Worm (Caenorhabditis elegans) whole organism, early embryonic: ENCODE results near the gene lpr-2.

Source experiments
- B0310.2 ChIP-seq: sonication (generic microtip); optimal IDR thresholded peaks from 2 replicates; lab custom pipeline; 2016; ENCODE audit warnings: mild to moderate bottlenecking, missing genetic modification characterization, missing compliant biosample characterization
- F13C5.2 ChIP-seq: sonication (generic microtip); optimal IDR thresholded peaks from 2 replicates; lab custom pipeline; 2017; ENCODE audit warnings: mild to moderate bottlenecking, missing genetic modification characterization, inconsistent platforms, missing compliant biosample characterization
- ama-1 ChIP-seq: fragments of 150-350 bp; optimal IDR thresholded peaks from 2 replicates; lab custom pipeline; 2014
- ceh-36 ChIP-seq: sonication (generic microtip); optimal IDR thresholded peaks from 2 replicates; lab custom pipeline; 2016; ENCODE audit warnings: missing genetic modification characterization, inconsistent platforms, missing compliant biosample characterization
- hmbx-1 ChIP-seq: sonication (generic microtip); optimal IDR thresholded peaks from 2 replicates; lab custom pipeline; 2016; ENCODE audit warnings: mild to moderate bottlenecking, missing genetic modification characterization, missing compliant biosample characterization
- hmg-4 ChIP-seq: fragments of 200-800 bp; sonication (Bioruptor generic); optimal IDR thresholded peaks from 2 replicates; lab custom pipeline; 2018; ENCODE audit warnings: mild to moderate bottlenecking, missing genetic modification characterization, missing compliant biosample characterization
- hnd-1 ChIP-seq: sonication (generic microtip); optimal IDR thresholded peaks from 2 replicates; lab custom pipeline; 2016; ENCODE audit warnings: missing genetic modification characterization, missing compliant biosample characterization
- pes-1 ChIP-seq: fragments of 200-800 bp; sonication (Bioruptor generic); IDR thresholded peaks from 2 replicates; pipeline ENCODE4 v1.3.6; 2022; ENCODE audit warnings: missing genetic modification reagents, missing genetic modification characterization, missing compliant biosample characterization
- tbx-11 ChIP-seq: fragments of 200-800 bp; sonication (Bioruptor generic); IDR thresholded peaks from 2 replicates; pipeline ENCODE4 v1.3.6; 2022; ENCODE audit warnings: missing genetic modification characterization, missing compliant biosample characterization
- tbx-37 ChIP-seq: fragments of 200-800 bp; sonication (Bioruptor generic); conservative IDR thresholded peaks from 2 replicates; pipeline ENCODE4 v1.3.6; 2022; ENCODE audit warnings: missing genetic modification reagents, missing genetic modification characterization, missing compliant biosample characterization

DNA sequence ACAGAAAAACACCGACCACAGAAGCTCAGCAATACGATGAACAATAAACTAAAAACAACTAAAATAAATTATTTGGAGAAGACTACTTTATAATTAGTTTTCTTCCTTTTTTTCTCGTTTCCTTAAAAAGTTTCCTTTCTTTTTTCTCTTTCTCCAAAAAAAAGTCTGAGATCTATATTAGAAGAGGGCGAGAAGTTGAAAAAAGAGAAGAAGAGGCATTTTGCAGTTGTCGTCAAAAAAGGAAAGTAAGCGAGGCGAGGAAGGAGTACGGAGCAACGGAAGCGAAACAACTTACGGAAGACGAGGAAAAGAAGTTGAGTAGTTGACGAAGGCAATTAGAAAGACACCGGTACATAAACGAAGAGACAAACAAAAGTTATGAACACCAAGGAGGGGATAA lies 16.9 kb downstream of the lpr-2 start:
- no peak for TF ChIP-seq hmbx-1
- no peak for TF ChIP-seq hmg-4 (GFP tag; lab: Kevin White, UChicago)
- no peak for TF ChIP-seq F13C5.2 (tag; lab: Kevin White, UChicago)
- TF ChIP-seq ama-1 (lab: Kevin White, UChicago) = no peak
- no peak for TF ChIP-seq B0310.2 (tag; lab: Kevin White, UChicago)
- no peak for TF ChIP-seq pes-1
- no peak for TF ChIP-seq tbx-37 (GFP tag; lab: Robert Waterston, UW)
- no peak for TF ChIP-seq tbx-11 (GFP tag; lab: Robert Waterston, UW)
- TF ChIP-seq ceh-36 (tag; lab: Kevin White, UChicago) = no peak
- no peak for TF ChIP-seq hnd-1 (tag; lab: Kevin White, UChicago)
